Fruit fly (Drosophila melanogaster) whole organism, wandering third instar larva: Measurements from ENCODE around the gene CG44385.

Experiments
- Hr78 ChIP-seq: fragments of >200 bp; optimal IDR thresholded peaks from 2 replicates; lab custom pipeline; 2017; ENCODE audit warnings: missing biosample characterization, missing genetic modification characterization
- h ChIP-seq: fragments of 200-800 bp; sonication (Bioruptor generic); optimal IDR thresholded peaks from 3 replicates; lab custom pipeline; 2016; ENCODE audit warnings: missing biosample characterization, mild to moderate bottlenecking, missing genetic modification characterization

DNA sequence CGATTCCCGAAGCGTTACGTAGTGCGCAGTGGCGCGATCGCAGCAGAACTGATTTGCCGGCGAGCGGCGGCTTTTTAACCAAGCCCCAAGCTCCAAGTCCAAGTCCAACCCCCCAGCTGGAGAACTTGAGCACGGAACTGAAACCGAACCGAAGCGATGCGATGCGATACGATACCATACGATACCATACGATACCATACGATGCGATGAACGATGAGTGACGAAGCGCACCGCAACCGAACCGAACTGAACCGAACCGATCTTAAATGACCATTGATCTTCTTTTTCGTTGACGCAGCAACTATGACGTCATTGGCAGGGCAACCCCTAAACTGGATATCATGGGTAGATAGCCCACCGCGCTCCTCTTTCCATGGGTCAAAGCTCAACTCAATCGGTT lies 46.0 kb downstream of the CG44385 start, which contains the start of gene sev:
- TF ChIP-seq Hr78 (GFP tag; lab: Kevin White, UChicago) (no peak), h (no peak)
